Fruit fly (Drosophila melanogaster): ENCODE measurements around the gene CG1532.
A peak's percentile ranks its signal among the peaks of the same experiment; 100 is the strongest.

Gene CG1532

DNA sequence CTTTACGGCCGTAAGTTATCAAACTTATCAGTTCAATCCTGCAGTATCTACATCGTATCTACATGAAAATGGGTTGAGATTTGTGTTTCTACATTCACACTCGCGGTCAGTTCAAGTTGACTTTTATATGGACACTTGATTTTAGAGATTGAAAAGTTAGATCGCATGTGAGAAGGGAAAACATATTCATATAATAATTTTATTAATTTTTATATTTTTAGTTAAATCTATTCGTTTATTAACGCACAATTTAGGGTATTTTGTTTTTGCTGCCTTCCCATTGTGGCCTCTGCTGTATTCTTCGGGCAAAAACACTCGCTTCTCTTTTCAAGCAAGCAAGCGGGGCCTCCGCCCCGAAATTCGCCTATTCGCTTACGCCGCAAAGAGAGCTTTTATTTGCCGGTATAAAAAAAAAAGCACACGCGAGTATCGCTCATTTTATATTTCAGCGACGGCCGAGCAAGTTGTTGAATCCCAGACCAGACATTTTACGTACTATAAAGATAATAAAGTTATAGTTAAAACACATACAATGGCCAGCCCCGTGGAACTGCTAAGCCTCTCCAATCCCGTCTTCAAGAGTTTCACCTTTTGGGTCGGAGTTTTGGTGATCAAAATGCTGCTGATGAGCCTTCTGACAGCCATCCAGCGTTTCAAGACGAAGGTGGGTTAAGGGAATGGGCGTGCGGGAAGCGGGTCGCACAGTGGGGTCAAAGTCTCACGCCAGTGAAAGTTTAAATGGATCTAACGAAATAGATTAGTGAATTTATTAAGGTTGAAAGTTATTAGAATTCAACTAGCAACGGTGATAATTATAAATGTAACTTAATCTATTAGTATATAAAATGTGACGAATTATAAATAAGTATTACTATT is 14.7 kb upstream of the CG1532 start (continued):
- TF ChIP-seq CG11902 (GFP tag; optimal IDR thresholded peaks at IDR 0.05) (peak; percentile 68), CG9139 (GFP tag; optimal IDR thresholded peaks at IDR 0.05) (peak; percentile 72), CG10669 (GFP tag; optimal IDR thresholded peaks at IDR 0.05) (peak; percentile 83), spab (GFP tag; optimal IDR thresholded peaks at IDR 0.05) (peak; percentile 75), OdsH (GFP tag; optimal IDR thresholded peaks at IDR 0.05) (peak; percentile 84), Hr39 (GFP tag; optimal IDR thresholded peaks at IDR 0.05) (peak; percentile 28), CG31627 (GFP tag; optimal IDR thresholded peaks at IDR 0.05) (peak; percentile 37), CG6276 (GFP tag; optimal IDR thresholded peaks at IDR 0.05) (peak; percentile 90), dac (GFP tag; optimal IDR thresholded peaks at IDR 0.05) (peak; percentile 59), CG4318 (GFP tag; optimal IDR thresholded peaks at IDR 0.05) (peak; percentile 82), CG6792 (GFP tag; optimal IDR thresholded peaks at IDR 0.05) (peak; percentile 79), fd85E (GFP tag; optimal IDR thresholded peaks at IDR 0.05) (no peak), Smox (GFP tag; optimal IDR thresholded peaks at IDR 0.05) (peak; percentile 66), Ets21C (GFP tag; optimal IDR thresholded peaks at IDR 0.05) (peak; percentile 2), Hr4 (GFP tag; optimal IDR thresholded peaks at IDR 0.05) (peak; percentile 74), vri (GFP tag; optimal IDR thresholded peaks at IDR 0.05) (peak; percentile 65), Blimp-1 (GFP tag; optimal IDR thresholded peaks at IDR 0.05) (peak; percentile 63), esn (GFP tag; optimal IDR thresholded peaks at IDR 0.05) (peak; percentile 84), topi (GFP tag; optimal IDR thresholded peaks at IDR 0.05) (peak; percentile 77), CG6163 (GFP tag; IDR thresholded peaks at IDR 0.05) (peak; percentile 94), CG15336 (GFP tag; IDR thresholded peaks at IDR 0.05) (peak; percentile 95)

DNA sequence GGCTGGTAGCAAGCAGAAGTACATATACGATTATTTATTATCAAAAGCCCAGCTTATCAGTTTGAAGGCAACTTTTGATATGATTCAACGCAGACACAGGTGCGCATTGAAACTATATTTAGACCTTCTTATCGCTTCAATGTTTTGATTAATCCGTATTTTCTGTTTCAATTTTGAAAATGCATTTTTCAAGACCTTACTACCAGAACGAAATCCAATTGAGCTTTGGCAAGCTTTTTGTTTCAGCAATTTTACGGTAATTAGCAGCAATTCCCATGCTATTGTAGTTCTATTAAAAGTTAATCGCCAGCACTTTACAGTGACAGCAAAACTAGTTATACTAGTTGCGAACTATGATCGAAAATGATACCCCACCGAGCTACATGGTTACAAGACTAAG is 13.7 kb upstream of the CG1532 start, which contains the start of gene Mgstl:
Mgstl (plus strand) TSS at position 301 of the 400 bp plus-strand sequence.
- TF ChIP-seq CG11294 (GFP tag; IDR thresholded peaks at IDR 0.05), result no peak
- TF ChIP-seq CG3032 (tag; optimal IDR thresholded peaks at IDR 0.05), result no peak
- no peak for TF ChIP-seq CG6163 (GFP tag; IDR thresholded peaks at IDR 0.05)
- no peak for TF ChIP-seq CG7368 (GFP tag; optimal IDR thresholded peaks at IDR 0.05)
- no peak for TF ChIP-seq Sox14 (GFP tag; optimal IDR thresholded peaks at IDR 0.05)
- no peak for TF ChIP-seq dac (GFP tag; optimal IDR thresholded peaks at IDR 0.05)
- TF ChIP-seq CG15336 (GFP tag; IDR thresholded peaks at IDR 0.05), result no peak
- no peak for TF ChIP-seq fd59A (GFP tag; optimal IDR thresholded peaks at IDR 0.05)
- no peak for TF ChIP-seq CG1621 (tag; optimal IDR thresholded peaks at IDR 0.05)
- no peak for TF ChIP-seq CG16779 (tag; optimal IDR thresholded peaks at IDR 0.05)
- TF ChIP-seq CG10631 (GFP tag; optimal IDR thresholded peaks at IDR 0.05), result no peak
- TF ChIP-seq dsx (GFP tag; optimal IDR thresholded peaks at IDR 0.05; ENCODE audit: poor library complexity, severe bottlenecking), result no peak
- no peak for TF ChIP-seq fd85E (GFP tag; optimal IDR thresholded peaks at IDR 0.05)

DNA sequence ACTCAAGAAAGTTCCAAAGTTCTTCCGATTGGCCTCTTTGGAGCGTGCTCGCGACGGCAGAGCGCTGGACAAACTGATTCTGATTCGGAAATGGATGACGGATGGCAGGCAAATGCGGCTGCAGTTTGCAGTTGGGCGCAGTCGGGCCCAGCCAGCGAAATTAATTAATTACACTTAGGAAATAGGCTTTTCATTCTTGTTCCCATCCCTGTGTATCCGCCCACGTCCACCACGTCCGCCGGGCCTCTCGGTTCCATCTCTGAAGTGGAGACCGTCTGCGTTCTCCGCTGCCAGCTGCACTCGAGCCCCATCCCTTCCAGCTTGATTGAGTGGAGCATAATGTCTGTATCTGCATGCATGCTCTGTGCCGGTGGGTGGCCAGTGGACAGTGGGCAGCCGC is 12.3 kb upstream of the CG1532 start, which contains the start of gene CG15449:
CG15449 (minus strand) TSS at position 101 of the 400 bp plus-strand sequence.
- TF ChIP-seq CG8319 (GFP tag; optimal IDR thresholded peaks at IDR 0.05), result no peak
- no peak for TF ChIP-seq dsx (GFP tag; optimal IDR thresholded peaks at IDR 0.05; ENCODE audit: poor library complexity, severe bottlenecking)
- TF ChIP-seq CG3032 (tag; optimal IDR thresholded peaks at IDR 0.05), result no peak
- TF ChIP-seq Smox (GFP tag; optimal IDR thresholded peaks at IDR 0.05), result no peak
- TF ChIP-seq esn (GFP tag; optimal IDR thresholded peaks at IDR 0.05), result no peak
- no peak for TF ChIP-seq CG8632 (GFP tag; optimal IDR thresholded peaks at IDR 0.05)
- no peak for TF ChIP-seq CG11762 (GFP tag; optimal IDR thresholded peaks at IDR 0.05; ENCODE audit: insufficient read depth)
- no peak for TF ChIP-seq CG3919 (GFP tag; optimal IDR thresholded peaks at IDR 0.05)
- no peak for TF ChIP-seq Sox14 (GFP tag; optimal IDR thresholded peaks at IDR 0.05)
- TF ChIP-seq CG9139 (GFP tag; optimal IDR thresholded peaks at IDR 0.05), result no peak
- TF ChIP-seq lz (GFP tag; optimal IDR thresholded peaks at IDR 0.05), result no peak
- no peak for TF ChIP-seq CG6792 (GFP tag; optimal IDR thresholded peaks at IDR 0.05)
